Worm (Caenorhabditis elegans) whole organism, young adult: ENCODE results near the gene srh-79.

Experiments
- ama-1 ChIP-seq, 3 experiments: fragments of 150-350 bp in 1 of 3; sonication (generic microtip) in 2 of 3; optimal IDR thresholded peaks; 2 replicates each; lab custom pipeline; 2014 to 2018; ENCODE audit warnings: missing biosample characterization in 2 of 3, missing genetic modification characterization in 2 of 3, missing genetic modification reagents in 2 of 3
- somi-1 ChIP-seq: fragments of 200-800 bp; sonication (Bioruptor generic); optimal IDR thresholded peaks from 2 replicates; lab custom pipeline; 2018; ENCODE audit warnings: mild to moderate bottlenecking, missing genetic modification characterization, missing compliant biosample characterization

- no peak for TF ChIP-seq ama-1 (optimal IDR thresholded peaks at IDR 0.05; lab: Kevin White, UChicago)
- TF ChIP-seq ama-1 (GFP tag; optimal IDR thresholded peaks at IDR 0.05; lab: Kevin White, UChicago): no peak
- no peak for TF ChIP-seq somi-1
These were observed 49.9 kb downstream of the srh-79 start, which contains the start of gene ftn-1 for ce11 chrV:7547479-7547878.
